Fruit fly (Drosophila melanogaster) whole organism, adult: ENCODE results near the gene Srlp.

Experiments used
- CG11617 ChIP-seq: fragments of 200-800 bp; sonication (Bioruptor generic); optimal IDR thresholded peaks from 2 replicates; lab custom pipeline; 2017; ENCODE audit warnings: mild to moderate bottlenecking, missing biosample characterization, missing genetic modification reagents, missing genetic modification characterization
- CG12768 ChIP-seq: fragments of 200-800 bp; sonication (Bioruptor generic); optimal IDR thresholded peaks from 2 replicates; lab custom pipeline; 2017; ENCODE audit warnings: missing biosample characterization, missing genetic modification characterization, mild to moderate bottlenecking, moderate library complexity, missing genetic modification reagents
- CG14711 ChIP-seq: fragments of 200-800 bp; sonication (Bioruptor generic); optimal IDR thresholded peaks from 2 replicates; lab custom pipeline; 2018; ENCODE audit warnings: missing biosample characterization, mild to moderate bottlenecking, missing genetic modification characterization, moderate library complexity
- CG1620 ChIP-seq: fragments of 200-800 bp; sonication (Bioruptor generic); optimal IDR thresholded peaks from 2 replicates; lab custom pipeline; 2016; ENCODE audit warnings: missing biosample characterization, missing genetic modification characterization
- CG33017 ChIP-seq: fragments of 200-800 bp; sonication (Bioruptor generic); optimal IDR thresholded peaks from 2 replicates; lab custom pipeline; 2018; ENCODE audit warnings: missing biosample characterization, mild to moderate bottlenecking, missing genetic modification characterization, moderate library complexity
- CG5204 ChIP-seq: fragments of 200-800 bp; sonication (Bioruptor generic); optimal IDR thresholded peaks from 2 replicates; lab custom pipeline; 2016; ENCODE audit warnings: missing biosample characterization, missing genetic modification characterization
- CG7045 ChIP-seq: fragments of 200-800 bp; sonication (Bioruptor generic); optimal IDR thresholded peaks from 2 replicates; lab custom pipeline; 2017; ENCODE audit warnings: missing biosample characterization, mild to moderate bottlenecking, missing genetic modification characterization
- CG7101 ChIP-seq: fragments of 200-800 bp; sonication (Bioruptor generic); optimal IDR thresholded peaks from 2 replicates; lab custom pipeline; 2018; ENCODE audit warnings: missing biosample characterization, mild to moderate bottlenecking, missing genetic modification characterization, moderate library complexity
- Clk ChIP-seq: fragments of 200-800 bp; sonication (Bioruptor generic); optimal IDR thresholded peaks from 2 replicates; lab custom pipeline; 2017; ENCODE audit warnings: missing biosample characterization, missing genetic modification characterization
- Crg-1 ChIP-seq: fragments of 200-800 bp; sonication (Bioruptor generic); optimal IDR thresholded peaks from 2 replicates; lab custom pipeline; 2016; ENCODE audit warnings: missing biosample characterization, missing genetic modification characterization
- Hr96 ChIP-seq: fragments of 200-800 bp; sonication (Bioruptor generic); optimal IDR thresholded peaks from 2 replicates; lab custom pipeline; 2016; ENCODE audit warnings: missing biosample characterization, missing genetic modification characterization
- Mnt ChIP-seq: fragments of 200-800 bp; sonication (Bioruptor generic); optimal IDR thresholded peaks from 2 replicates; lab custom pipeline; 2016; ENCODE audit warnings: missing biosample characterization, mild to moderate bottlenecking, missing genetic modification characterization
- bab1 ChIP-seq: fragments of 200-800 bp; sonication (Bioruptor generic); optimal IDR thresholded peaks from 3 replicates; lab custom pipeline; 2019; ENCODE audit warnings: missing biosample characterization, mild to moderate bottlenecking, missing genetic modification characterization, moderate library complexity
- cic ChIP-seq: fragments of 200-800 bp; sonication (Bioruptor generic); optimal IDR thresholded peaks from 2 replicates; lab custom pipeline; 2017; ENCODE audit warnings: missing biosample characterization, mild to moderate bottlenecking, missing genetic modification characterization, moderate library complexity
- cnc ChIP-seq, 2 experiments: fragments of >200 bp; optimal IDR thresholded peaks; 2 replicates each; lab custom pipeline; 2017
- kay ChIP-seq: fragments of 200-800 bp; sonication (Bioruptor generic); peaks from one replicate; lab custom pipeline; 2016; ENCODE audit warnings: missing biosample characterization, missing genetic modification characterization, borderline replicate concordance
- ovo ChIP-seq: fragments of 200-800 bp; sonication (Bioruptor generic); optimal IDR thresholded peaks from 2 replicates; lab custom pipeline; 2016; ENCODE audit warnings: missing biosample characterization, missing genetic modification characterization
- pad ChIP-seq: fragments of 200-800 bp; sonication (Bioruptor generic); optimal IDR thresholded peaks from 3 replicates; lab custom pipeline; 2017; ENCODE audit warnings: missing biosample characterization, missing genetic modification characterization, mild to moderate bottlenecking, moderate library complexity, missing genetic modification reagents
- tj ChIP-seq: fragments of 200-800 bp; sonication (Bioruptor generic); optimal IDR thresholded peaks from 3 replicates; lab custom pipeline; 2017; ENCODE audit warnings: missing biosample characterization, mild to moderate bottlenecking, missing genetic modification characterization, moderate library complexity
- toe ChIP-seq: fragments of 200-800 bp; sonication (Bioruptor generic); optimal IDR thresholded peaks from 2 replicates; lab custom pipeline; 2016; ENCODE audit warnings: missing biosample characterization, missing genetic modification characterization

Srlp gene

DNA sequence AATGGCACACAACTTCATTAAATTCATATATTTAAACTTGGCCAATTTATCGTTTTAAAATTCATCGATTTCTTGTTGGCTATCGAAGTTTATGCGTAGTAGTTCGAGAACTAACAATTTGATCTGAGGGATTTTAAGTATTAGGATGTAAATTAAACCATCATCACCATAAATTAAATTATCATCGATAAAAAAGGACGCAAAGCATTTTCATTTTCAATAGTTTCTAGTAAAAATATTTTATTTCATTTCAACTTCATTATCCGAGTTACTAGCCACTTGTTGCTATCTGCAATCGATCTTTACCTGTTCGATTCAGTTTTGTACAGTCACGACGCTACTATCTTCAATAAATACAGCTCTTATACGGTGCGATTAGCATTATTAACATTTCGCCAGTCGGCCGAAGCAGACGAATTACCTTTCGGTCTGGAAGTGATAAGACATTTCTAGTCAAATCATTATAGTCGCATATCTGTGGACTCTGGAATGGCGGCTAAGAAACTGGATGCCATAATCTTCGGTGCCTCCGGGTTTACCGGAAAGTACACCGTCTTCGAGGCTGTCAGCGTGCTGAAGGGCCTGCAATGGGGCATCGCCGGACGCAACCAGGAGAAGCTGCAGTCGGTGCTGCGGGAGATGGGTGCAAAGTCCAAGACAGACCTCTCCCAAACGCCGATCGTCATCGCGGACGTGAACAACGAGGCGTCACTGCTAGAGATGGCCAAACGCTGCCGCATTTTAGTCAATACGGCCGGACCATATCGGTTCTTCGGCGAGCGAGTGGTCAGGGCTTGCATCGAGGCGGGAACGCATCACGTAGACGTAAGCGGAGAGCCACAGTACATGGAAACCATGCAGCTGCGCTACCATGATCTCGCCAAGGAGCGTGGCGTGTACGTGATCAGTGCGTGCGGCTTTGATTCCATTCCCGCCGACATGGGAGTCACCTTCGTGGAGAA, 27.4 kb upstream of the Srlp start, which contains the start of gene CG5167:
TSS of gene CG5167 (plus strand) at position 298 of the 962 bp plus-strand sequence.
- no peak for TF ChIP-seq Crg-1 (GFP tag; lab: Kevin White, UChicago)
- TF ChIP-seq pad (GFP tag; lab: Kevin White, UChicago): no peak
- TF ChIP-seq CG5204 (GFP tag; lab: Kevin White, UChicago): no peak
- TF ChIP-seq tj (GFP tag; lab: Kevin White, UChicago): peak; percentile 28
- TF ChIP-seq cic: peak; percentile 47
- TF ChIP-seq CG11617 (GFP tag; lab: Kevin White, UChicago): peak; percentile 70
- TF ChIP-seq Mnt (GFP tag; lab: Kevin White, UChicago): peak; percentile 33
- TF ChIP-seq CG7101: peak; percentile 59
- peak in 1 of 2 experiments; percentile 79 for TF ChIP-seq cnc (optimal IDR thresholded peaks at IDR 0.05; lab: Kevin White, UChicago)
- TF ChIP-seq toe (GFP tag; lab: Kevin White, UChicago): peak; percentile 70
- TF ChIP-seq bab1: peak; percentile 60
- no peak for TF ChIP-seq CG1620
- TF ChIP-seq Hr96 (GFP tag; lab: Kevin White, UChicago): peak; percentile 57
- TF ChIP-seq kay (GFP tag; lab: Kevin White, UChicago): no peak
- peak; percentile 25 for TF ChIP-seq ovo (GFP tag; lab: Kevin White, UChicago)
- TF ChIP-seq CG7045 (GFP tag; lab: Kevin White, UChicago): peak; percentile 24
- no peak for TF ChIP-seq Clk (GFP tag; lab: Kevin White, UChicago)
- peak; percentile 69 for TF ChIP-seq CG33017 (tag; lab: Kevin White, UChicago)
- TF ChIP-seq CG12768: peak; percentile 96
- TF ChIP-seq CG14711 (tag; lab: Kevin White, UChicago): peak; percentile 65

dm6 chr3R:12408160-12408559, 25.7 kb upstream of the Srlp start, which contains the start of gene CG5196:
Gene CG5196 (plus strand): TSS chr3R:12408316.
- TF ChIP-seq CG7101: peak; percentile 35
- TF ChIP-seq cic: peak; percentile 2
- peak; percentile 20 for TF ChIP-seq CG1620
- no peak for TF ChIP-seq Hr96 (GFP tag; lab: Kevin White, UChicago)
- TF ChIP-seq pad (GFP tag; lab: Kevin White, UChicago): no peak
- no peak for TF ChIP-seq Crg-1 (GFP tag; lab: Kevin White, UChicago)
- no peak for TF ChIP-seq ovo (GFP tag; lab: Kevin White, UChicago)
- TF ChIP-seq CG11617 (GFP tag; lab: Kevin White, UChicago): peak; percentile 8
- no peak for TF ChIP-seq toe (GFP tag; lab: Kevin White, UChicago)
- no peak for TF ChIP-seq CG7045 (GFP tag; lab: Kevin White, UChicago)
- no peak for TF ChIP-seq CG12768
- TF ChIP-seq bab1: peak; percentile 60
- no peak for TF ChIP-seq cnc (optimal IDR thresholded peaks at IDR 0.05; lab: Kevin White, UChicago)
- TF ChIP-seq kay (GFP tag; lab: Kevin White, UChicago): no peak
- TF ChIP-seq tj (GFP tag; lab: Kevin White, UChicago): no peak
- TF ChIP-seq CG33017 (tag; lab: Kevin White, UChicago): no peak
- TF ChIP-seq CG5204 (GFP tag; lab: Kevin White, UChicago): no peak
- TF ChIP-seq CG14711 (tag; lab: Kevin White, UChicago): peak; percentile 2
- TF ChIP-seq Clk (GFP tag; lab: Kevin White, UChicago): no peak
- TF ChIP-seq Mnt (GFP tag; lab: Kevin White, UChicago): peak; percentile 50

DNA sequence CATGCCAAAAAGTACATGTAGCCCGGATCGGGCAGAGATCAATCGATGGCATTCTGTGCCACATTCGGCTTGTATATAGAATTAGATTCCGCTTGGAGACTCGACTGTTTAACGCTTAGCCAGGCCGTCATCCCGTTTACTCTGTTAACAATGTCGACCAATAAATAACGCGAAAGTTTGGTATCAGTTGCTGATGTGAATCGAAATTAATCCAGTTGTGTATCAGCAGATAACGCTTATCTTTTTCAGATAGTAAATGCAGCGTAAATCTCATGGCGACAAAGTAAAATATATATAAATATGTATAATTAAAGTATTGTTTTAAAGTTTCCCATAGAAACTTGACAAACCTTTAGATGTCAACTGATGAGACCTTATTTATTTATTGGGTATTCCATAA, 22.4 kb upstream of the Srlp start:
- TF ChIP-seq Hr96 (GFP tag; lab: Kevin White, UChicago) (no peak), CG5204 (GFP tag; lab: Kevin White, UChicago) (no peak), Clk (GFP tag; lab: Kevin White, UChicago) (no peak), CG1620 (no peak), CG7045 (GFP tag; lab: Kevin White, UChicago) (no peak)

DNA sequence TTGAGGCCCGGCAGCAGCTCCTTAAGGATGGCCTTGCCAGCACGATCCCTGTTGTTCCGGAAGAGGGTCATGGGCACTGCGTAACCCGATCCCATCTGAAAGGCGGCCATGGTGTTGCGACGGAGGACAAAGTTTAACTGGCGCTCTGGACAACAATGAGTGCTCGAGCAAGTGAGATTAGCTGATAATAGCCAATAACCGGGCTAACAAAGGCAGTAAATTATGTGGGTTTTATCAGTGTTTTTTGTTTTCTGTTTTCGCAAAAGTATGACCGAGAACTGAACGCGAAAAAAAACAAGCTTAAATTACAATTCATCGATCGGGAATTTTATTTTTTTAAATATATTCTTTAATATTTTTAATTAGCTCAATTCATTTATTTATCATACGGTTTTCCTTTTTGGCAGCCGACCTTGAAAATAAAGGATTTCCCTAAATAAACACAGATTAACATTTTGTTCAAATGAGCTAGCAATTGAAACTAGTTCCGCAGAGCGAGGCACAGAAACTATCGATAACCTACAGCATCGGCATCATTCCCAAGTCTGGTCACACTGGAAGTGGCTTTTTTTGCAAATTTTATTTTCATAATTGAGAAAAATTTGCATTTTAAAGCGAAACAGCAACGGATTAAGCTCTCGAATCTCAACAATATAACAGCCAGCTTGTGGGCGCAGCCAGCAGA, 20.5 kb upstream of the Srlp start, which contains the start of the genes Dip-C and pps:
TSS of gene Dip-C (minus strand) at position 486 of the 685 bp plus-strand sequence.
TSS of gene pps (plus strand) at position 555 of the 685 bp plus-strand sequence.
- TF ChIP-seq CG33017 (tag; lab: Kevin White, UChicago) (peak; percentile 27), kay (GFP tag; lab: Kevin White, UChicago) (no peak), ovo (GFP tag; lab: Kevin White, UChicago) (no peak), toe (GFP tag; lab: Kevin White, UChicago) (no peak), CG1620 (no peak), CG5204 (GFP tag; lab: Kevin White, UChicago) (no peak), cic (no peak), CG14711 (tag; lab: Kevin White, UChicago) (no peak), bab1 (peak; percentile 14), Mnt (GFP tag; lab: Kevin White, UChicago) (peak; percentile 10), CG7101 (no peak), tj (GFP tag; lab: Kevin White, UChicago) (no peak), CG7045 (GFP tag; lab: Kevin White, UChicago) (no peak), Clk (GFP tag; lab: Kevin White, UChicago) (no peak), Hr96 (GFP tag; lab: Kevin White, UChicago) (no peak), cnc (optimal IDR thresholded peaks at IDR 0.05; lab: Kevin White, UChicago) (no peak), pad (GFP tag; lab: Kevin White, UChicago) (no peak), CG11617 (GFP tag; lab: Kevin White, UChicago) (peak; percentile 11), CG12768 (no peak)
